Worm (Caenorhabditis elegans): Measurements from ENCODE around the gene grl-27.

DNA sequence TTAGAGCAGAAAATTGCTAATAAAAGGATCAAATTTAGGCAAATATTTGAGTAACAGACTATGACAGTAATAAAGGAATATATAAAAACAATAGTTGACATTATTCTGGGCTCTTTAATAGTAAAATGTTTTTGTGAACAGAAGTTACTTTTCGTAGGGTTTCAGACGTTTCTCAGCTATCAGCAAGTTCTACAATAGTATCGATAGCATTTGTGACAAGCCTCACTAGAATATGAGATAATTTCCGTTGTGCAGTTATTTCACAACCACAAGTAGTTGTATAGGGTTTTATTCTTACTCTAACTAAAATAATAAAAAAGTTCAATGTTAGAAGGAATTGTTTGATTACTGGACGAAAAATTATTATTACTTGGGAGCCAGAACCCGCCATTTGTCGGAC, 29.1 kb downstream of the grl-27 start, which contains the start of gene srbc-68:
- no peak for TF ChIP-seq che-1 (tag; optimal IDR thresholded peaks at IDR 0.05)
- TF ChIP-seq ceh-2 (tag; optimal IDR thresholded peaks at IDR 0.05): no peak
- TF ChIP-seq ama-1 (optimal IDR thresholded peaks at IDR 0.05): no peak
- no peak for TF ChIP-seq dve-1 (tag; optimal IDR thresholded peaks at IDR 0.05)
- no peak for TF ChIP-seq unc-86 (tag; optimal IDR thresholded peaks at IDR 0.05)
- TF ChIP-seq elt-2 (tag; optimal IDR thresholded peaks at IDR 0.05): no peak

Measured in whole organism, late embryonic.